Worm (Caenorhabditis elegans): Measurements from ENCODE around the gene F41B4.3.

DNA sequence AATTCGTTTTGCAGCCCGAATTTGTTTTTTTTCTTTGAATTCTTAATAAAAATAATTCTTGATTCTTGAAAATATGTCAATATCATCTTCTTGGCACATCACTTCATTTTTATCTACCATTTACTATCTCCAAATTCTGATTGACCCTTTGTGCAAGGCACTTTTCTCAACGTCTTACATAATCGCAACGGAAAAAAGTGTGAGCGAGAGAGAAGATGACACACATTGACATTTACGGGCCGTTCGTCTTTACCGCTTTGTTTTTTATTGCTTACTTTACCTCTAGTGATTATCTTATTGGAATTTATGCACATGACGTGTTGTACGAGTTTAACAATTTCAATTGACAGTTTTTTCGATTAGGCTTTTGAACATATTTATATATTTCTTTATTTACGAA, 12.7 kb upstream of the F41B4.3 start:
- TF ChIP-seq him-1 (tag; optimal IDR thresholded peaks at IDR 0.05) (no peak), W03F9.2 (tag; optimal IDR thresholded peaks at IDR 0.05) (no peak)
